Worm (Caenorhabditis elegans) whole organism, dauer: ENCODE measurements around the gene F44E2.3.

Source experiments
- unc-62 ChIP-seq: sonication (generic microtip); optimal IDR thresholded peaks from 2 replicates; lab custom pipeline; 2017; ENCODE audit warnings: missing biosample characterization, missing genetic modification reagents, missing genetic modification characterization

Gene F44E2.3

ce11 chrIII:8799964-8800795 lies 28.9 kb downstream of the F44E2.3 start, which contains the start of gene F54F2.6:
F54F2.6 (minus strand) TSS chrIII:8800701.
- TF ChIP-seq unc-62 (GFP tag; lab: Kevin White, UChicago) = no peak

ce11 chrIII:8797211-8797733 lies 31.8 kb downstream of the F44E2.3 start:
- TF ChIP-seq unc-62 (GFP tag; lab: Kevin White, UChicago) = no peak

- TF ChIP-seq unc-62 (GFP tag; lab: Kevin White, UChicago) = no peak
Measured at ce11 chrIII:8795595-8796141, 33.4 kb downstream of the F44E2.3 start.

- no peak for TF ChIP-seq unc-62 (GFP tag; lab: Kevin White, UChicago)
Measured at ce11 chrIII:8794793-8795192, 34.3 kb downstream of the F44E2.3 start.

DNA sequence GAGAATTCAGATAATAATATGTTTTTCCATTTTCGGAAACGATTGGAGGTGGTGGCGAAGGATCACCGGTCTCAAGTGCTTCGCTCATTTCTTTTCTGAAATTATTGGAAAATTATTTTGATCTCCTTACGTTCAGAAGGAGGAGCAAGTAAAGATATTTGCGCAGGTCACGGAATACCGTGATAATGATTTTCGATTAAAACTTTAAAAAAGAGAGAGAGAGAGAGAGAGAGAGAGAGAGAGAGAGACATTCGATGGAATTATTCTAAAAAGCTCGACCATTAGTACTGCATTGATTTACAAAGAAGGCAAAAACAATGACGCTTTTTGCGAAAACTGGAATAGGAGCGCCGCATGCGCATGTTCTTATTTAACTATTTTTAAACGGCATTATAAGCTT lies 36.9 kb downstream of the F44E2.3 start, which contains the start of gene ztf-1:
TSS of gene ztf-1 (minus strand) at position 101 of the 400 bp plus-strand sequence.
- no peak for TF ChIP-seq unc-62 (GFP tag; lab: Kevin White, UChicago)

- no peak for TF ChIP-seq unc-62 (GFP tag; lab: Kevin White, UChicago)
Measured at ce11 chrIII:8791235-8791634, 37.9 kb downstream of the F44E2.3 start, which contains the start of the genes zfp-1 and F54F2.14. zfp-1 (plus strand) TSS chrIII:8791535. F54F2.14 (plus strand) TSS chrIII:8791546.

DNA sequence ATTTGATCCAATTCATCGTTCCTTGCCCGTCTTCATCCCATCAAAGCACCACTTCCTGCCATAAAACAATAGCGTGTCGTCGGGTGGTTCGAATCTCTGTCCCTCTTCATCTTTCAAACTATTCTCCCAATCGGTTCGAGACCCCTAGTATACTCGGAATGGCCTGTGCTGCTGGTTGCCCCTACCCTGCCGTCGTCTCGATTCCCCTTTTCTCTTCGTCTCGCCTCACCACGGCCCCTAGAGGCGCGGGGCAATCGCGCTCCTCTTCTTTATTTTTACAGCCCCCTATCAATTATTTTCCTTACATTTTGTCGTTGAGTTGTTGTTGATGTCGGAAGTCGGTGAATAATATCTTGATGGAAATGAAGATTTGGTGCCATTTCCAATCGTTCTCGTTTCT lies 40.4 kb downstream of the F44E2.3 start:
- no peak for TF ChIP-seq unc-62 (GFP tag; lab: Kevin White, UChicago)

DNA sequence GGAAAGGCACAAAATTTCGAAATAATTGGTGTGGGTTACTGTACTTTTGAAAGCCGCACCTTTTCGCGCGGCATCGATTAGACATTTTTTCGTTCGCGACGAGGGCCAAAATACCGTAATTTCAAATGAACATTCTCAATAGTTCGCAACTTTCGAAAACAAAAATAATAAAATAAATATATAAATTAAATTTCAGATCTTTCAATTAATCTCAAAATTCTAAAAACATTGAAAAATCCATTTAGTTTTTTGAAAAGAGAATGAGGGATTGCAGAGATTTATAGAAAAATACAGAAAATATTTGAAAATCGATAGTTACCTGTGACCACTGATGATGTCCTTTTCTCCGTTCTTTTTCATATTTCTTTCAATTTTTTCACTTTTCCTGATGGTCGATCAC lies 43.0 kb downstream of the F44E2.3 start, which contains the start of gene K02D10.8:
TSS of gene K02D10.8 (plus strand) at position 301 of the 400 bp plus-strand sequence.
- no peak for TF ChIP-seq unc-62 (GFP tag; lab: Kevin White, UChicago)

DNA sequence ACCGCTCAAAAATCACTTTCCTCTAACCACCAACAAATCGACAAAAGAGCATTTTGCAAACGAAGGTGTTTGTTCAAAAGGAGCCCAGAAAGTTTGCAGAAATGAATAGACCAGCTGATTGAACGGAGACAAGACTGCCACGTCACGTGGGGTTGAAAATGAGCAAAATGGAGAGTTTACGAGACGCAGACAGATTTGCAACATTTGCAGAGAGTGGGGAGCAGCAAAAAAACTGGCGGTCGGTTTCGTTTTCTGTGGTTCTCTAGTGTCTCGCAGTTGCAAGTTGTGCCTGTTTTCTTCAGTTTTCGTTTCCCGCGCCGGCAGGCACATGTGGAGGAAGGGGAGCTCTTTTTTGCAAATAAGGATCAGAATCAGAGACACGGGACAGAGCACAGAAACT lies 43.7 kb downstream of the F44E2.3 start:
- TF ChIP-seq unc-62 (GFP tag; lab: Kevin White, UChicago) = no peak

DNA sequence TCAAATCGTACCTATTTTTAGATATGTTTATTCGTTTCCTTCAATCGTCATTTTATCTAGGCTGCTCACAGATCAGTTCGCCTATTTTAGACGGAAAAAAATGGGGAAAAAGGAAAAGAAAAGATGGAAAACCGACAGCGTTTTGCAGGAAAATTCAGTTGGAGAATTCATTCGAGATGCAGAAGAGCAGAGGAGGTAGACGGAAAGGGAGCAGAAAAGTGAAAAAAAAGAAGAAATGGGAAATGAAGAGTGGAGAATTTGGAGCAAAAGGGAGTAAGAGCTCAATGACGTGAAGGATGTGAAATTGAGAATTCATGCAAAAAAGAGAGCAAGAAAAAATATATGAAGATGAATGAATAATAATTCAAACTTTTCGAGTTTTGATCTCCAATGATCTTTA lies 44.6 kb downstream of the F44E2.3 start:
- TF ChIP-seq unc-62 (GFP tag; lab: Kevin White, UChicago) = no peak

DNA sequence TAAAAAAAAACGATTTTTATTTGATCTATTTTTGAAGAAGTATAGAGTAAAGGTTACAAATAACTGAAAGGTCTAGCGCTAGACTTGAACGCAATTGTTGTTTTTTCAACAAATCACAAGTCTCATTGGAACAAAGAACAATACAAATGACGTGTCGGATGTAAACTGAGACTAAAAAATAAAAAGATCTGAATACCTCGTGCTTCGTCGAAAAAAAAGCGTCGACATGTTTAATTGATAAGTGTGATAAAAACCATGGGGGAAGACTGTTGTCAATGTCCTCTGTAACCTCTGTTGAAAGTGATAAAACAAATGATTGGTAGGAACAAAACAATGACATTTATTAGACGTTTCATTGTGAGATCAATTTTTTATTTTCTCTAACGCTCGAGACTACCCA lies 46.4 kb downstream of the F44E2.3 start:
- no peak for TF ChIP-seq unc-62 (GFP tag; lab: Kevin White, UChicago)

DNA sequence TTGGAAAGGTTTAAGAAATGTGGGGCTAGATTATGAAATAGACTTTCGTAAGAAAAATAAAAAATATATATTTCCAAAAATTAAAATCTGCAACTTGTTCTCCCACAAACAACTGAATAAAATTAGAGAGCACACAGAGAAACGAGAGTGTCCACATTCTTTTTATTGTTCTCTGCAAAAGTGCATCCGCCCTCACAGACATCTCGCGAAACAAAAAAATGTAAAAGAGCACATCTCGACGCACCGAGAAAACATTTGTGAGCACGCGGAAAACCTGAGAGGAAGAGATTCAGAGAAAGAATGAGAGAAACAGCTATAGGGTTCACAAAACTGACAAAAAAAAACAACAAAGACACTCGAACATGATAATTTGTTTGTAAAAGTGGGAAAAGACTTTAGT lies 47.0 kb downstream of the F44E2.3 start:
- TF ChIP-seq unc-62 (GFP tag; lab: Kevin White, UChicago) = no peak

DNA sequence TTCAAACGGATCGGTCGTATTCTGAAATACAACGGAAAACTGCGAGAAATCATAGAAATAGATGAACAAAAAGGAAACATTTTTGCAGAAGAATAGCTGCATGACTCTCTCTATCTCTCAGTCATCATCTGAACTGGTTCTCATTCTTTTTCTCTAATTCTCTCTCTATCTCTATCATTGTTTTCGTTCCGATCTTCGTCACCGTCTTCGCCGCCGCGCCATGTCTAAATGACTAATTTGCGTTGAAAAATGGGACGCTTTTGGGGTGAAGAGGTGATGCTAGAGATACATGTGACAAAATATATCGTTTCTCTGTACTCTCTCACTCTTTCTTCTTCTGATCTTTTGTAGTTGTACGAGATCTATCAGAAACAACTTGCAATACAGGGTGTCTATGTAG lies 48.6 kb downstream of the F44E2.3 start:
- TF ChIP-seq unc-62 (GFP tag; lab: Kevin White, UChicago) = no peak

- no peak for TF ChIP-seq unc-62 (GFP tag; lab: Kevin White, UChicago)
Measured at ce11 chrIII:8779912-8780311, 49.2 kb downstream of the F44E2.3 start, which contains the start of gene K02D10.4. K02D10.4 (minus strand) TSS chrIII:8780012.
